Worm (Caenorhabditis elegans): ENCODE measurements around the gene T04C12.7.

T04C12.7 gene

DNA sequence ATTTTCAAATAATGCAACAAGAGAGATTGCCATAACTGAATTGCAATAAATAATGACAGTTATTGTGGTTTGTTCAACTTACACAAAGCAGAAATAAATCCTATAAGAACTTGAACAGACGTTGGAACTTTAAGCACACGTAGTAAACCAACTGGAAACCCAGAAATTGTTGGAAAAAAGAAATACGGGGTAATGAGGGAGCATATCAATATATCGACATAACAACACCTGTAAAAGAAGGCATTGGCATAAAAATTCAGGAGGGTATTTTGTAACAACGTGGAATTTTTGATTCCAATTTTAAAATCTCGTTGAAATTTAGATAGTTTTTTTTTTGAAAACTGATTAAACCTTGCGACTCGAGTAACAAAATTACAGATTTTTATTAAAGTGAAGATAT is 2.6 kb downstream of the T04C12.7 start:
- TF ChIP-seq lsy-12 (tag; optimal IDR thresholded peaks at IDR 0.05) = no peak
- no peak for TF ChIP-seq elt-3 (tag; optimal IDR thresholded peaks at IDR 0.05)
- no peak for TF ChIP-seq egl-27 (tag; optimal IDR thresholded peaks at IDR 0.05)
- TF ChIP-seq hmg-11 (tag; optimal IDR thresholded peaks at IDR 0.05) = no peak

DNA sequence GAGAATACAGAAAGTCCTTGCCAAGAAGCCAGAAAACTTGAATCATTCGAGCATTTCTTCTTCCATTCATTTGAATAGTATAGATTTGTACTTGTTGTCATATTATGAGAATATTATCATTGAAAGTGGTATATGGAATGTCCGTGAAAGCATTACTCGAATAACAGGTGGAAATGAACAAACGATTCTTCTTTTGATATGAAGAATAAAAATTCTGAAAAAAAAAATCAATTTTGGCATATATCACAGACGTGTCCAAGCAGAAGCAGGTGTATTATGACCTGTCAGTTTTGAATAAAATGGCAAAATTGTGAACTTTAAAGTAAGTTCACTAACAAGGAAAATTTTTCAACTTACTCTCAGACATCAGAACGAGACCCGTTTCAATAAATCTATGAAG is 3.1 kb downstream of the T04C12.7 start, which contains the start of gene srh-75:
srh-75 (minus strand) TSS at position 101 of the 400 bp plus-strand sequence.
- TF ChIP-seq eor-1 (tag; optimal IDR thresholded peaks at IDR 0.05) = no peak
- TF ChIP-seq zag-1 (tag; optimal IDR thresholded peaks at IDR 0.05) = no peak
- no peak for TF ChIP-seq nhr-23 (tag; optimal IDR thresholded peaks at IDR 0.05)
- TF ChIP-seq ceh-16 (tag; optimal IDR thresholded peaks at IDR 0.05) = no peak
- no peak for TF ChIP-seq elt-1 (tag; optimal IDR thresholded peaks at IDR 0.05)
- TF ChIP-seq pqm-1 (tag; optimal IDR thresholded peaks at IDR 0.05) = no peak

DNA sequence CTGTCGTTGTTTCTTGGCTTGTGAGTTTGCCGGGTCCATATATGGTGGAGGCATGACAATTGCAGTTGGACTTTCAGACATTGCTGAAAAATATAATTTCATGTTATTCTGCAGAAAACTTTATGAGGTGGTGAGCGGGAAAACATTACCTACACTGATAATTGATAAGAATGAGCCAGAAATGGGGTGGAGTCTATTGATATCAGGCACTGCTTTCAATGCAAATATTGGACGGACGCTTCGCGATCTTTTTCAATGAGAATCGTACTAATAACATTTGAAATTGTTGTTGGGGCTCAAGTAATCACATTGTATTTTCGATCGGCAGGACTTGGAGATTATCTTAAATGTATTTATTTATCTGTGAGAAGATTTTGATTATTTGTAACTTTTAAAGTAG is 5.3 kb downstream of the T04C12.7 start, which contains the start of gene T04C12.1:
T04C12.1 (minus strand) TSS at position 90 of the 400 bp plus-strand sequence.
- TF ChIP-seq ztf-4 (tag; optimal IDR thresholded peaks at IDR 0.05) = no peak
- TF ChIP-seq lin-39 (tag; optimal IDR thresholded peaks at IDR 0.05) = no peak
- TF ChIP-seq pha-4 (tag; optimal IDR thresholded peaks at IDR 0.05) = no peak
- no peak for TF ChIP-seq R02D3.7 (tag; optimal IDR thresholded peaks at IDR 0.05)
- TF ChIP-seq tbx-2 (tag; optimal IDR thresholded peaks at IDR 0.05) = no peak
- no peak for TF ChIP-seq elt-3 (tag; optimal IDR thresholded peaks at IDR 0.05)
- TF ChIP-seq nhr-25 (tag; optimal IDR thresholded peaks at IDR 0.05) = peak; percentile 24
- TF ChIP-seq eor-1 (tag; optimal IDR thresholded peaks at IDR 0.05) = no peak
- TF ChIP-seq jun-1 (tag; optimal IDR thresholded peaks at IDR 0.05) = no peak
- no peak for TF ChIP-seq nhr-237 (tag; optimal IDR thresholded peaks at IDR 0.05)
- no peak for TF ChIP-seq ceh-9 (tag; optimal IDR thresholded peaks at IDR 0.05)
- no peak for TF ChIP-seq hmg-11 (tag; optimal IDR thresholded peaks at IDR 0.05)
- TF ChIP-seq ceh-82 (tag; optimal IDR thresholded peaks at IDR 0.05) = no peak
- TF ChIP-seq unc-39 (tag; optimal IDR thresholded peaks at IDR 0.05) = no peak
- TF ChIP-seq egl-27 (tag; optimal IDR thresholded peaks at IDR 0.05) = no peak
- no peak for TF ChIP-seq mdl-1 (tag; optimal IDR thresholded peaks at IDR 0.05)
- TF ChIP-seq ama-1 (optimal IDR thresholded peaks at IDR 0.05) = peak; percentile 77

DNA sequence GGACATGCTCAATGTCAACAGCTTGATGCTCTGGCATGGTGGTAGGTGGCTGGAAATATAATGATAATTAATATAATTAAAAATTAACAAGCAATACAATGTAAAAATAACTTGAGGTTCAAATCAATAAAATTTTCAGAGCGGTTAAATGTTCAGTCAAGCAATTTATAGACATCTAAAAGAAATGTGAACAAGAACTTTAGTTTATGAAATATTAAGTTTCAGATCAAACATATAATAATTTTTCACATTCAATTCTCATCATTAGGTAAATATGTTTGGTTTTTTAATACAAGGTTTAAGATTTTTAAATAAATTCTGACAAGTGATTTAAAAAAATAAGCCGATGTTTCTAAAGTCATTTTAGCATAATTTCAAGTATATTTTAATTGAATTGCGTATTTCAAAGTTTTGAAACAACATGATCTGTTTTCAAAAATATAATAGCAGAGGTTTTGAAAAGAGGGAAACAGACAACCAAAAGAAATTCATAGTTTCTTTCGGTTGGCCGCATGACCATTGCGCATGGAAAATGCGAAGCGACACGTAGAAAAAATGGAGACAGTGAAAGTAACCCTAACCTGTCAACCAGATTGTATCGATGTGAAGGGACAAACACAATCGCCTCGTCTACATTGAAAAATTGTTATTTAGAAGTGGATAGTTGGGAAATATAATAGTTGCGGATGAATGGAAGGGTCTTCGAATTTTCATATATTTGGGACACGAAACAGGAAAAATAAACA is 6.5 kb downstream of the T04C12.7 start, which contains the start of gene T04C12.11:
T04C12.11 (minus strand) TSS at position 51 of the 746 bp plus-strand sequence.
- TF ChIP-seq nhr-23 (tag; optimal IDR thresholded peaks at IDR 0.05) (peak; percentile 60), fos-1 (tag; optimal IDR thresholded peaks at IDR 0.05) (no peak), ceh-82 (tag; optimal IDR thresholded peaks at IDR 0.05) (no peak), hmg-11 (tag; optimal IDR thresholded peaks at IDR 0.05) (no peak), lsy-12 (tag; optimal IDR thresholded peaks at IDR 0.05) (no peak), nhr-11 (tag; optimal IDR thresholded peaks at IDR 0.05) (no peak), nhr-77 (tag; optimal IDR thresholded peaks at IDR 0.05) (no peak), ztf-4 (tag; optimal IDR thresholded peaks at IDR 0.05) (no peak), ceh-9 (tag; optimal IDR thresholded peaks at IDR 0.05) (no peak), nhr-25 (tag; optimal IDR thresholded peaks at IDR 0.05) (peak; percentile 47), aly-2 (tag; optimal IDR thresholded peaks at IDR 0.05) (no peak)

DNA sequence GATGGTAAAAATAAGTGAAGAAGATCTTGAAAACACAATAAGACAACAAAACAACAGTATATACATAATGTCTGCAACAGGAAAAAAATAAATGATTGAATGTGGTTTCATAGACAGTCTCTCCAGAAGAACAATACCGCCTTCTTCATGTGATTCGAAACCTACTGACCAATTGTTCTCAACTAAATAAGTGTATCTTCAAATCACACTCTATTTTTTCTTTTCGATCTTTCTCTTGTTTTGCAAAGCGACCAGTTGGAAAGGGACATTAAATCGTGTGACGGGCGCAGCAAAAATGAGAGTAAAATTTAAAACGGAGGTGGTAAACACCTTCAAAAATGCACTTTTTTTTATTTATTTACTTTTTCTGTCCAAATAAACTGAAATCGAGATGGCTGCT is 8.0 kb downstream of the T04C12.7 start:
- TF ChIP-seq nhr-23 (tag; optimal IDR thresholded peaks at IDR 0.05) (peak; percentile 4), tbx-2 (tag; optimal IDR thresholded peaks at IDR 0.05) (no peak), ceh-16 (tag; optimal IDR thresholded peaks at IDR 0.05) (no peak), daf-12 (tag; optimal IDR thresholded peaks at IDR 0.05) (no peak), eor-1 (tag; optimal IDR thresholded peaks at IDR 0.05) (no peak), ceh-28 (tag; optimal IDR thresholded peaks at IDR 0.05) (no peak), ZK546.5 (tag; optimal IDR thresholded peaks at IDR 0.05) (no peak)

DNA sequence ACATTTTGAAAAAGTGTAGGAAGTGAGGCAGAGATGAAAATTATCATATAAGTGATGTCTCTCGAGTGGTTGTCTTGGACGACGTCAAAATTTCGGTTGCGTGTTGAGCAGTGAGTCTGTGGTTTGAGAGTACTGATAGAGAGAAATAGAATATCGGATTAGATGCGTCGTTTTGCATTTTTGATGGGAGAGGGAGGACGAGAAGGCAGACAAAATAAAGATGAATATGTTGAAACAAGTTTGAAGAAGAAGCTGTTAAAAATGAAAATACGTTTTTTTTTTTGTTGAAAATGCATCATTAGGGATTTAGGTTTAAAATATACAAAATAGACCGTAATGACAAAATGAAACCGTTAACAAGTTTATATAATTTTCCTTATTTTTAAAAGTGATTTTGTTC is 9.2 kb downstream of the T04C12.7 start, which contains the start of gene T04C12.9:
T04C12.9 (minus strand) TSS at position 101 of the 400 bp plus-strand sequence.
- no peak for TF ChIP-seq nhr-11 (tag; optimal IDR thresholded peaks at IDR 0.05)
- TF ChIP-seq pqm-1 (tag; optimal IDR thresholded peaks at IDR 0.05) = no peak
- TF ChIP-seq ZK546.5 (tag; optimal IDR thresholded peaks at IDR 0.05) = no peak
- TF ChIP-seq ztf-11 (tag; optimal IDR thresholded peaks at IDR 0.05) = no peak
- TF ChIP-seq elt-2 (tag; optimal IDR thresholded peaks at IDR 0.05) = no peak
- no peak for TF ChIP-seq egl-27 (tag; optimal IDR thresholded peaks at IDR 0.05)
- no peak for TF ChIP-seq nhr-25 (tag; optimal IDR thresholded peaks at IDR 0.05)
- no peak for TF ChIP-seq nhr-76 (tag; optimal IDR thresholded peaks at IDR 0.05)
- no peak for TF ChIP-seq ceh-9 (tag; optimal IDR thresholded peaks at IDR 0.05)
- TF ChIP-seq fkh-10 (GFP tag; optimal IDR thresholded peaks at IDR 0.05) = no peak
- no peak for TF ChIP-seq mml-1 (tag; optimal IDR thresholded peaks at IDR 0.05)
- no peak for TF ChIP-seq ztf-4 (tag; optimal IDR thresholded peaks at IDR 0.05)
- TF ChIP-seq nhr-43 (tag; optimal IDR thresholded peaks at IDR 0.05; ENCODE audit: poor library complexity, severe bottlenecking) = no peak
- no peak for TF ChIP-seq skn-1 (tag; optimal IDR thresholded peaks at IDR 0.05)
- TF ChIP-seq ceh-16 (tag; optimal IDR thresholded peaks at IDR 0.05) = no peak
- no peak for TF ChIP-seq elt-3 (tag; optimal IDR thresholded peaks at IDR 0.05)

All from whole organism, L3 larva.